Worm (Caenorhabditis elegans): ENCODE results near the gene C39D10.1.

The C39D10.1 gene

ce11 chrX:7906430-7907014, at the start of gene C39D10.1 (continued):
- TF ChIP-seq lim-7 (GFP tag; IDR thresholded peaks at IDR 0.05) (peak; percentile 78), lir-3 (tag; optimal IDR thresholded peaks at IDR 0.05) (no peak), Y75B8A.6 (GFP tag; IDR thresholded peaks at IDR 0.05) (0 out of 2 replicates have a peak, but pooled peaks have one; percentile 26), nhr-11 (tag; optimal IDR thresholded peaks at IDR 0.05) (no peak), duxl-1 (tag; optimal IDR thresholded peaks at IDR 0.05; ENCODE audit: poor library complexity) (peak; percentile 36), ceh-82 (tag; optimal IDR thresholded peaks at IDR 0.05) (no peak), ceh-62 (tag; optimal IDR thresholded peaks at IDR 0.05) (no peak), nhr-102 (tag; optimal IDR thresholded peaks at IDR 0.05) (peak; percentile 33), dmd-9 (GFP tag; IDR thresholded peaks at IDR 0.05) (no peak), ama-1 (optimal IDR thresholded peaks at IDR 0.05) (no peak), ceh-28 (tag; optimal IDR thresholded peaks at IDR 0.05) (no peak), F10B5.3 (tag; optimal IDR thresholded peaks at IDR 0.05) (no peak), snpc-1.2 (GFP tag; IDR thresholded peaks at IDR 0.05) (peak; percentile 66), lin-1 (GFP tag; IDR thresholded peaks at IDR 0.05) (no peak), F37D6.2 (tag; optimal IDR thresholded peaks at IDR 0.05) (no peak), F49E8.2 (tag; optimal IDR thresholded peaks at IDR 0.05; ENCODE audit: borderline replicate concordance) (no peak), attf-4 (tag; optimal IDR thresholded peaks at IDR 0.05) (no peak), nhr-42 (GFP tag; IDR thresholded peaks at IDR 0.05) (no peak), nhr-48 (tag; optimal IDR thresholded peaks at IDR 0.05) (peak; percentile 27), rbr-2 (tag; optimal IDR thresholded peaks at IDR 0.05) (no peak), Y48G9A.11 (GFP tag; IDR thresholded peaks at IDR 0.05) (peak; percentile 38; the same call in 1 of the 2 replicates), lin-38 (GFP tag; IDR thresholded peaks at IDR 0.05) (no peak; the same call in none of the 2 replicates), set-16 (GFP tag; IDR thresholded peaks at IDR 0.05) (no peak), lsy-2 (tag; optimal IDR thresholded peaks at IDR 0.05) (no peak), cey-2 (tag; optimal IDR thresholded peaks at IDR 0.05; ENCODE audit: borderline replicate concordance, insufficient read depth) (no peak), dve-1 (tag; optimal IDR thresholded peaks at IDR 0.05; ENCODE audit: insufficient read depth) (no peak), hmg-1.1 (GFP tag; IDR thresholded peaks at IDR 0.05) (peak; percentile 37; the same call in 1 of the 2 replicates), php-3 (GFP tag; IDR thresholded peaks at IDR 0.05) (0 out of 2 replicates have a peak, but pooled peaks have one; percentile 29), fos-1 (tag; optimal IDR thresholded peaks at IDR 0.05) (no peak), dmd-6 (GFP tag; IDR thresholded peaks at IDR 0.05) (peak; percentile 50), egl-27 (tag; optimal IDR thresholded peaks at IDR 0.05) (no peak), unc-62 (GFP tag; optimal IDR thresholded peaks at IDR 0.05 in 1 of 2) (peak in 1 of 2 experiments; percentile 96), unc-62 (tag; optimal IDR thresholded peaks at IDR 0.05) (no peak), T20F7.1 (GFP tag; optimal IDR thresholded peaks at IDR 0.05) (peak; percentile 34), ZK337.2 (GFP tag; IDR thresholded peaks at IDR 0.05) (peak; percentile 35; the same call in 1 of the 2 replicates), spr-1 (tag; optimal IDR thresholded peaks at IDR 0.05) (no peak), daf-19 (GFP tag; conservative IDR thresholded peaks at IDR 0.05) (0 out of 2 replicates have a peak, but pooled peaks have one; percentile 30), mes-2 (tag; optimal IDR thresholded peaks at IDR 0.05; ENCODE audit: poor library complexity, severe bottlenecking) (no peak), mep-1 (tag; optimal IDR thresholded peaks at IDR 0.05) (no peak), lin-15B (tag; optimal IDR thresholded peaks at IDR 0.05) (no peak), nhr-76 (tag; optimal IDR thresholded peaks at IDR 0.05) (no peak), ctbp-1 (GFP tag; IDR thresholded peaks at IDR 0.05) (0 out of 2 replicates have a peak, but pooled peaks have one; percentile 25), snpc-4 (tag; optimal IDR thresholded peaks at IDR 0.05) (no peak), hlh-11 (tag; optimal IDR thresholded peaks at IDR 0.05) (no peak), ztf-7 (tag; optimal IDR thresholded peaks at IDR 0.05) (no peak), skn-1 (tag; optimal IDR thresholded peaks at IDR 0.05) (no peak), ztf-11 (tag; optimal IDR thresholded peaks at IDR 0.05) (no peak), Y105C5A.15 (GFP tag; IDR thresholded peaks at IDR 0.05) (no peak), egl-43 (GFP tag; IDR thresholded peaks at IDR 0.05) (peak; percentile 73), T26A8.4 (GFP tag; IDR thresholded peaks at IDR 0.05) (no peak), nhr-10 (tag; optimal IDR thresholded peaks at IDR 0.05) (no peak)
